Worm (Caenorhabditis elegans) whole organism, L1 larva: ENCODE results near the gene T27C5.12.
"Not testable (repeated sequence)": the region's sequence is repeated elsewhere in the genome, so short reads cannot be mapped to it uniquely, and the experiment has no call there.

Source experiments
- C04F5.9 ChIP-seq: sonication (generic microtip); optimal IDR thresholded peaks from 2 replicates; lab custom pipeline; 2016; ENCODE audit warnings: missing genetic modification characterization, missing compliant biosample characterization
- C34B4.2 ChIP-seq: sonication (generic microtip); optimal IDR thresholded peaks from 2 replicates; lab custom pipeline; 2017; ENCODE audit warnings: mild to moderate bottlenecking, missing genetic modification characterization, missing compliant biosample characterization
- F16B12.6 ChIP-seq: fragments of 150-350 bp; optimal IDR thresholded peaks from 2 replicates; lab custom pipeline; 2014; ENCODE audit warnings: missing biosample characterization, missing genetic modification characterization
- ceh-63 ChIP-seq: fragments of 200-800 bp; sonication (Bioruptor generic); optimal IDR thresholded peaks from 2 replicates; lab custom pipeline; 2018; ENCODE audit warnings: mild to moderate bottlenecking, missing genetic modification characterization, missing compliant biosample characterization
- ceh-8 ChIP-seq: fragments of 200-800 bp; sonication (Bioruptor generic); optimal IDR thresholded peaks from 2 replicates; lab custom pipeline; 2018; ENCODE audit warnings: mild to moderate bottlenecking, missing genetic modification characterization, moderate library complexity, missing compliant biosample characterization
- ceh-88 ChIP-seq: fragments of 200-800 bp; sonication (Bioruptor generic); IDR thresholded peaks from 2 replicates; pipeline ENCODE4 v1.3.6; 2022; ENCODE audit warnings: missing genetic modification characterization, missing compliant biosample characterization
- ces-1 ChIP-seq: fragments of 150-350 bp; optimal IDR thresholded peaks from 2 replicates; lab custom pipeline; 2014; ENCODE audit warnings: missing biosample characterization, missing genetic modification reagents, missing genetic modification characterization
- dsc-1 ChIP-seq: sonication (generic microtip); optimal IDR thresholded peaks from 2 replicates; lab custom pipeline; 2016; ENCODE audit warnings: mild to moderate bottlenecking, missing genetic modification characterization, missing compliant biosample characterization
- efl-1 ChIP-seq, 4 experiments: fragments of 150-350 bp; optimal IDR thresholded peaks in 3 of 4; peaks in 1 of 4; 1 replicate in 1 of 4; 2 replicates in 3 of 4; lab custom pipeline; 2014; ENCODE audit warnings: missing biosample characterization in 2 of 4, missing genetic modification characterization in 2 of 4, missing genetic modification reagents in 2 of 4
- egl-13 ChIP-seq: sonication (generic microtip); optimal IDR thresholded peaks from 2 replicates; lab custom pipeline; 2016; ENCODE audit warnings: missing genotype, missing genetic modification reagents, missing genetic modification characterization, missing compliant biosample characterization
- egl-27 ChIP-seq, 2 experiments: fragments of 150-350 bp in 1 of 2; sonication (generic microtip); optimal IDR thresholded peaks; 3 replicates each; lab custom pipeline; 2017 to 2018; ENCODE audit warnings: missing biosample characterization in 2 of 2, missing genetic modification characterization in 2 of 2, missing genetic modification reagents in 2 of 2
- elt-2 ChIP-seq: sonication (generic microtip); optimal IDR thresholded peaks from 2 replicates; lab custom pipeline; 2016; ENCODE audit warnings: missing genetic modification characterization, mild to moderate bottlenecking, inconsistent platforms, missing compliant biosample characterization, missing genetic modification reagents
- elt-3 ChIP-seq, 6 experiments: fragments of 150-350 bp in 1 of 6; sonication (generic microtip); optimal IDR thresholded peaks; 2 replicates each; lab custom pipeline; 2017 to 2018; ENCODE audit warnings: missing biosample characterization in 6 of 6, missing genetic modification characterization in 6 of 6, inconsistent platforms in 1 of 6
- ets-5 ChIP-seq: fragments of 200-800 bp; sonication (Bioruptor generic); IDR thresholded peaks from 2 replicates; pipeline ENCODE4 v1.3.6; 2022; ENCODE audit warnings: missing genetic modification characterization, missing compliant biosample characterization
- fkh-10 ChIP-seq: sonication (generic microtip); optimal IDR thresholded peaks from 2 replicates; lab custom pipeline; 2017; ENCODE audit warnings: missing biosample characterization, missing genetic modification reagents, missing genetic modification characterization
- fkh-4 ChIP-seq: sonication (generic microtip); optimal IDR thresholded peaks from 2 replicates; lab custom pipeline; 2016; ENCODE audit warnings: missing compliant biosample characterization, missing genetic modification characterization, borderline replicate concordance
- fkh-8 ChIP-seq: sonication (generic microtip); optimal IDR thresholded peaks from 2 replicates; lab custom pipeline; 2016; ENCODE audit warnings: mild to moderate bottlenecking, missing genetic modification characterization, missing compliant biosample characterization
- grh-1 ChIP-seq: fragments of 200-800 bp; sonication (Bioruptor generic); IDR thresholded peaks from 2 replicates; pipeline ENCODE4 v1.3.6; 2022; ENCODE audit warnings: missing genetic modification reagents, missing genetic modification characterization, missing compliant biosample characterization
- irx-1 ChIP-seq: sonication (generic microtip); optimal IDR thresholded peaks from 2 replicates; lab custom pipeline; 2016; ENCODE audit warnings: missing genetic modification characterization, missing compliant biosample characterization
- jun-1 ChIP-seq: fragments of 150-350 bp; optimal IDR thresholded peaks from 2 replicates; lab custom pipeline; 2014; ENCODE audit warnings: missing biosample characterization, missing genetic modification reagents, missing genetic modification characterization
- lin-14 ChIP-seq: fragments of 200-800 bp; sonication (Bioruptor generic); optimal IDR thresholded peaks from 2 replicates; lab custom pipeline; 2018; ENCODE audit warnings: mild to moderate bottlenecking, missing genetic modification characterization, moderate library complexity, missing compliant biosample characterization
- lin-35 ChIP-seq, 2 experiments: fragments of 150-350 bp; optimal IDR thresholded peaks; 2 replicates each; lab custom pipeline; 2014; ENCODE audit warnings: missing biosample characterization in 2 of 2, missing genetic modification characterization in 2 of 2, missing genetic modification reagents in 2 of 2
- lin-39 ChIP-seq: fragments of 150-350 bp; optimal IDR thresholded peaks from 2 replicates; lab custom pipeline; 2014; ENCODE audit warnings: missing biosample characterization, missing genetic modification reagents, missing genetic modification characterization
- lir-3 ChIP-seq: sonication (generic microtip); optimal IDR thresholded peaks from 2 replicates; lab custom pipeline; 2016; ENCODE audit warnings: mild to moderate bottlenecking, missing genetic modification characterization, moderate library complexity, missing compliant biosample characterization; ENCODE audit not compliant: poor library complexity
- mab-9 ChIP-seq: fragments of 200-800 bp; sonication (Bioruptor generic); IDR thresholded peaks from 2 replicates; pipeline ENCODE4 v1.3.6; 2022; ENCODE audit warnings: missing genetic modification reagents, missing genetic modification characterization, missing compliant biosample characterization
- nhr-11 ChIP-seq: fragments of 150-350 bp; optimal IDR thresholded peaks from 2 replicates; lab custom pipeline; 2014; ENCODE audit warnings: missing biosample characterization, missing genetic modification characterization
- nhr-12 ChIP-seq: sonication (generic microtip); optimal IDR thresholded peaks from 2 replicates; lab custom pipeline; 2017; ENCODE audit warnings: missing biosample characterization, missing genetic modification characterization
- nhr-19 ChIP-seq: fragments of 200-800 bp; sonication (Bioruptor generic); conservative IDR thresholded peaks from 2 replicates; pipeline ENCODE4 v1.3.6; 2022; ENCODE audit warnings: missing genetic modification characterization, missing compliant biosample characterization
- nhr-237 ChIP-seq: fragments of 150-350 bp; optimal IDR thresholded peaks from 2 replicates; lab custom pipeline; 2014; ENCODE audit warnings: missing biosample characterization, missing genetic modification characterization
- nhr-77 ChIP-seq: fragments of 150-350 bp; optimal IDR thresholded peaks from 2 replicates; lab custom pipeline; 2014; ENCODE audit warnings: missing biosample characterization, missing genetic modification characterization
- pag-3 ChIP-seq: sonication (generic microtip); optimal IDR thresholded peaks from 2 replicates; lab custom pipeline; 2017; ENCODE audit warnings: missing genetic modification characterization, mild to moderate bottlenecking, missing compliant biosample characterization, antibody characterized with exemption, borderline replicate concordance; ENCODE audit not compliant: insufficient read depth
- skn-1 ChIP-seq: fragments of 150-350 bp; optimal IDR thresholded peaks from 2 replicates; lab custom pipeline; 2014; ENCODE audit warnings: missing biosample characterization, missing genetic modification characterization
- snpc-4 ChIP-seq: fragments of 150-350 bp; optimal IDR thresholded peaks from 2 replicates; lab custom pipeline; 2014; ENCODE audit warnings: missing biosample characterization, missing genetic modification characterization
- unc-130 ChIP-seq: fragments of 150-350 bp; optimal IDR thresholded peaks from 2 replicates; lab custom pipeline; 2017; ENCODE audit warnings: missing biosample characterization, missing genetic modification characterization, inconsistent platforms
- vab-15 ChIP-seq: sonication (generic microtip); optimal IDR thresholded peaks from 2 replicates; lab custom pipeline; 2017; ENCODE audit warnings: missing genotype, mild to moderate bottlenecking, missing genetic modification characterization, missing compliant biosample characterization
- xbp-1 ChIP-seq: sonication (generic microtip); optimal IDR thresholded peaks from 2 replicates; lab custom pipeline; 2016; ENCODE audit warnings: missing genetic modification characterization, missing compliant biosample characterization
- zip-4 ChIP-seq: fragments of 200-800 bp; sonication (Bioruptor generic); optimal IDR thresholded peaks from 2 replicates; lab custom pipeline; 2018; ENCODE audit warnings: mild to moderate bottlenecking, missing genetic modification characterization, moderate library complexity, missing compliant biosample characterization
- ztf-4 ChIP-seq: fragments of 150-350 bp; optimal IDR thresholded peaks from 2 replicates; lab custom pipeline; 2014; ENCODE audit warnings: missing biosample characterization, missing genetic modification characterization

Gene T27C5.12

ce11 chrV:17414951-17415350 lies at the start of gene T27C5.12:
Gene T27C5.12, plus strand, starts transcription at chrV:17415251.
- no peak for TF ChIP-seq elt-3 (tag; optimal IDR thresholded peaks at IDR 0.05; lab: Kevin White, UChicago)
- no peak for TF ChIP-seq fkh-8
- TF ChIP-seq fkh-4 = no peak
- no peak for TF ChIP-seq mab-9
- TF ChIP-seq dsc-1 (tag; lab: Kevin White, UChicago) = no peak
- TF ChIP-seq egl-13 (tag; lab: Kevin White, UChicago) = no peak
- TF ChIP-seq skn-1 (tag; lab: Kevin White, UChicago) = no peak
- TF ChIP-seq pag-3 = no peak
- no peak for TF ChIP-seq ces-1 (GFP tag; lab: Kevin White, UChicago)
- no peak for TF ChIP-seq nhr-12 (tag; lab: Kevin White, UChicago)
- TF ChIP-seq jun-1 (tag; lab: Kevin White, UChicago) = no peak
- TF ChIP-seq ceh-88 (GFP tag; lab: Robert Waterston, UW) = no peak
- no peak for TF ChIP-seq C34B4.2 (tag; lab: Kevin White, UChicago)

ce11 chrV:17376639-17377038 lies 38.4 kb upstream of the T27C5.12 start, which contains the start of gene Y20C6A.1:
Gene Y20C6A.1, minus strand, starts transcription at chrV:17376745.
- TF ChIP-seq elt-2 (tag; lab: Kevin White, UChicago) = peak; percentile 58
- TF ChIP-seq egl-27 (tag; optimal IDR thresholded peaks at IDR 0.05; lab: Kevin White, UChicago) = no peak

ce11 chrV:17377140-17377539 lies 37.9 kb upstream of the T27C5.12 start, which contains the start of gene fbxb-7:
Gene fbxb-7, plus strand, starts transcription at chrV:17377406.
- peak; percentile 23 for TF ChIP-seq ceh-8
- TF ChIP-seq elt-2 (tag; lab: Kevin White, UChicago) = no peak

- TF ChIP-seq ets-5 (GFP tag; lab: Robert Waterston, UW) = no peak
- no peak for TF ChIP-seq lin-39
- no peak for TF ChIP-seq xbp-1 (tag; lab: Kevin White, UChicago)
- no peak for TF ChIP-seq ztf-4 (tag; lab: Kevin White, UChicago)
- no peak for TF ChIP-seq grh-1 (GFP tag; lab: Robert Waterston, UW)
- no peak for TF ChIP-seq ceh-63 (GFP tag; lab: Kevin White, UChicago)
- TF ChIP-seq egl-27 (tag; optimal IDR thresholded peaks at IDR 0.05; lab: Kevin White, UChicago) = no peak
- no peak for TF ChIP-seq lin-14 (GFP tag; lab: Kevin White, UChicago)
- no peak for TF ChIP-seq efl-1 (optimal IDR thresholded peaks at IDR 0.05; lab: Kevin White, UChicago)
- TF ChIP-seq efl-1 (GFP tag; optimal IDR thresholded peaks at IDR 0.05 in 1 of 2; lab: Kevin White, UChicago) = no peak
- no peak for TF ChIP-seq mab-9
These were observed 35.1 kb upstream of the T27C5.12 start, which contains the start of gene Y20C6A.4 for ce11 chrV:17379932-17380331. Gene Y20C6A.4, plus strand, starts transcription at chrV:17380232.

- TF ChIP-seq efl-1 (optimal IDR thresholded peaks at IDR 0.05; lab: Kevin White, UChicago) = no peak
- peak in 1 of 2 experiments; percentile 39 for TF ChIP-seq efl-1 (GFP tag; optimal IDR thresholded peaks at IDR 0.05 in 1 of 2; lab: Kevin White, UChicago)
- TF ChIP-seq lin-14 (GFP tag; lab: Kevin White, UChicago) = no peak
- TF ChIP-seq, all 84 proteins: peak for 1
These were observed 19.7 kb upstream of the T27C5.12 start, which contains the start of gene srh-120 for ce11 chrV:17395374-17395773. Gene srh-120, plus strand, starts transcription at chrV:17395674.

- TF ChIP-seq unc-130 (tag; lab: Kevin White, UChicago); nhr-19; zip-4 (GFP tag; lab: Kevin White, UChicago): not testable (repeated sequence)
These were observed 5.1 kb upstream of the T27C5.12 start, which contains the start of gene srh-132 for ce11 chrV:17409955-17410354. Gene srh-132, plus strand, starts transcription at chrV:17410255.

- no peak for TF ChIP-seq C04F5.9 (tag; lab: Kevin White, UChicago)
- no peak for TF ChIP-seq F16B12.6 (tag; lab: Kevin White, UChicago)
- no peak for TF ChIP-seq ceh-88 (GFP tag; lab: Robert Waterston, UW)
- no peak for TF ChIP-seq ceh-63 (GFP tag; lab: Kevin White, UChicago)
- TF ChIP-seq vab-15 = no peak
- TF ChIP-seq nhr-77 (tag; lab: Kevin White, UChicago) = no peak
- no peak for TF ChIP-seq lin-35 (GFP tag; optimal IDR thresholded peaks at IDR 0.05; lab: Kevin White, UChicago)
- no peak for TF ChIP-seq nhr-11 (tag; lab: Kevin White, UChicago)
- no peak for TF ChIP-seq nhr-237
- TF ChIP-seq irx-1 (tag; lab: Kevin White, UChicago) = no peak
- no peak for TF ChIP-seq snpc-4 (tag; lab: Kevin White, UChicago)
- no peak for TF ChIP-seq fkh-10 (GFP tag; lab: Kevin White, UChicago)
- no peak for TF ChIP-seq lir-3
These were observed 1.8 kb downstream of the T27C5.12 start, which contains the start of gene clc-21 for ce11 chrV:17416833-17417232. Gene clc-21, plus strand, starts transcription at chrV:17417133.
